Fruit fly (Drosophila melanogaster) Kc167 (cell line): Measurements from ENCODE around the gene CG11367.

ENCODE experiments used
- Myc ChIP-seq: fragments of >200 bp; optimal IDR thresholded peaks from 2 replicates; lab custom pipeline; 2017; ENCODE audit warnings: missing external identifiers
- Sin3A ChIP-seq: fragments of >200 bp; optimal IDR thresholded peaks from 2 replicates; lab custom pipeline; 2018; ENCODE audit warnings: missing external identifiers
- h ChIP-seq: fragments of >200 bp; optimal IDR thresholded peaks from 3 replicates; lab custom pipeline; 2018; ENCODE audit warnings: missing external identifiers
- insv ChIP-seq: fragments of >200 bp; optimal IDR thresholded peaks from 3 replicates; lab custom pipeline; 2018; ENCODE audit warnings: missing external identifiers
- psq ChIP-seq: fragments of >200 bp; optimal IDR thresholded peaks from 2 replicates; lab custom pipeline; 2017; ENCODE audit warnings: missing external identifiers
- ttk ChIP-seq: sonication (Bioruptor generic); optimal IDR thresholded peaks from 2 replicates; lab custom pipeline; 2017; ENCODE audit warnings: missing external identifiers

Gene CG11367

dm6 chr3L:22749147-22749550 is 21.2 kb downstream of the CG11367 start, which contains the start of gene SPoCk:
TSS of gene SPoCk (plus strand) at chr3L:22749444.
- TF ChIP-seq psq: no peak
- TF ChIP-seq h (lab: Kevin White, UChicago): no peak
- TF ChIP-seq Sin3A (lab: Kevin White, UChicago): no peak
- no peak for TF ChIP-seq ttk
- no peak for TF ChIP-seq Myc (lab: Kevin White, UChicago)
- no peak for TF ChIP-seq insv (lab: Kevin White, UChicago)

dm6 chr3L:22749987-22750386 is 22.1 kb downstream of the CG11367 start:
- no peak for TF ChIP-seq insv (lab: Kevin White, UChicago)

- TF ChIP-seq Sin3A (lab: Kevin White, UChicago): no peak
- no peak for TF ChIP-seq Myc (lab: Kevin White, UChicago)
- no peak for TF ChIP-seq psq
- TF ChIP-seq h (lab: Kevin White, UChicago): no peak
- TF ChIP-seq insv (lab: Kevin White, UChicago): no peak
- no peak for TF ChIP-seq ttk
Measured at dm6 chr3L:22773383-22773873, 45.5 kb downstream of the CG11367 start.

- TF ChIP-seq ttk: no peak
- no peak for TF ChIP-seq psq
- TF ChIP-seq Myc (lab: Kevin White, UChicago): no peak
- no peak for TF ChIP-seq insv (lab: Kevin White, UChicago)
- no peak for TF ChIP-seq h (lab: Kevin White, UChicago)
- no peak for TF ChIP-seq Sin3A (lab: Kevin White, UChicago)
Measured at dm6 chr3L:22774479-22774878, 46.6 kb downstream of the CG11367 start.
